Fruit fly (Drosophila melanogaster): ENCODE data around the gene CG14111.

CG14111 gene

DNA sequence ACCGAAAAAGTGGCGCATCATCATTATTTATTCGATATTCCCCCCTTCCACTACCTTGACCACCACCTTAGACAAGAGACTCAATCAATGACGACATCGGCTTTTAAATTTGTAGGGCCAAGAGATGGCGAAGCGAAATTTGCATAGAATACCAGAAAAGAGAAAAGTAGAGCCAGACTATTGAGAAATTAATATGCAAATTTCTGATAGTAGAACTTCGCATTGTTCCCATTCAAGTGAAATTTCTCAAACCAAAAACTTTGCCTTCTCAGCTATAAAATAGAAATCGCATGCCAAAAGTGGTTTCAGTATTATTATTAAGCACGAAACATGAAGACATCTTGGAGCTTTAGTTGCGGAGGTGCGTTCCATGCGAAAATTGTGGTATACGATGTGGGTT is at the start of gene CG14111:
TSS of gene CG14111 (plus strand) at position 301 of the 400 bp plus-strand sequence.
- TF ChIP-seq HLH106 (tag; optimal IDR thresholded peaks at IDR 0.05): no peak
- TF ChIP-seq pan (optimal IDR thresholded peaks at IDR 0.05): no peak
- no peak for TF ChIP-seq br (GFP tag; optimal IDR thresholded peaks at IDR 0.05)
- no peak for TF ChIP-seq CG9705 (GFP tag; optimal IDR thresholded peaks at IDR 0.05)
- no peak for TF ChIP-seq GATAd (GFP tag; optimal IDR thresholded peaks at IDR 0.05)
- TF ChIP-seq Mio (GFP tag; optimal IDR thresholded peaks at IDR 0.05): no peak
- no peak for TF ChIP-seq Vsx2 (GFP tag; optimal IDR thresholded peaks at IDR 0.05; ENCODE audit: partially characterized antibody)
- no peak for TF ChIP-seq CrebA (GFP tag; optimal IDR thresholded peaks at IDR 0.05; ENCODE audit: borderline replicate concordance)
- no peak for TF ChIP-seq foxo (GFP tag; optimal IDR thresholded peaks at IDR 0.05)
- no peak for TF ChIP-seq sage (GFP tag; optimal IDR thresholded peaks at IDR 0.05)
- TF ChIP-seq Hnf4 (GFP tag; optimal IDR thresholded peaks at IDR 0.05): no peak
- no peak for TF ChIP-seq lola (GFP tag; optimal IDR thresholded peaks at IDR 0.05)
- TF ChIP-seq dmrt93B (GFP tag; optimal IDR thresholded peaks at IDR 0.05): no peak
- TF ChIP-seq Dif (GFP tag; optimal IDR thresholded peaks at IDR 0.05; ENCODE audit: partially characterized antibody): no peak
- TF ChIP-seq Sp1 (GFP tag; optimal IDR thresholded peaks at IDR 0.05): no peak
- TF ChIP-seq CG32264 (GFP tag; optimal IDR thresholded peaks at IDR 0.05): no peak
- no peak for TF ChIP-seq Jra (GFP tag; optimal IDR thresholded peaks at IDR 0.05)
- no peak for TF ChIP-seq Dfd (GFP tag; optimal IDR thresholded peaks at IDR 0.05)

DNA sequence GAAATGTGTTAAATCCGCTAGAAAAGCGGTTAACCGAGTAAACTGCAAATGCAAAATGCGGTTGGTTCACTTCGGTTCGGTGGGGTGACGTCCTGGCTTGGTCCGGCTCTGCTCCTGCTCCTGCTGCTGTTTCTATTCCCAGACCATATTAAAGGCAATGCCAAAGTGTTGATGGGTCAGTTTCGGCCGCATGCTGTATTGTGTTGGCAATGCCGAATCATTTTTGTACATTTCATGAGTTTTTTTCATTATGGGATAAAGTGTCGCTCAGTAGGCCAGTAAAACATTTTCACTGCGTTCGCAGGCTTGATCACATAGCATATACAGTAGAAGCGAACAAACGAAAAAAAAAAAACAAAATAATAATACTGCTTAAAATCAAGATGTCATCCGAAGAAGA is 48.9 kb upstream of the CG14111 start, which contains the start of gene CG14113:
TSS of gene CG14113 (plus strand) at position 301 of the 400 bp plus-strand sequence.
- TF ChIP-seq Myc (optimal IDR thresholded peaks at IDR 0.05) (no peak), Dfd (GFP tag; optimal IDR thresholded peaks at IDR 0.05) (no peak), pan (optimal IDR thresholded peaks at IDR 0.05) (no peak), dl (GFP tag; optimal IDR thresholded peaks at IDR 0.05; ENCODE audit: insufficient read depth in 1 of 2, partially characterized antibody in 2 of 2) (no peak), Vsx2 (GFP tag; optimal IDR thresholded peaks at IDR 0.05; ENCODE audit: partially characterized antibody) (no peak), dmrt93B (GFP tag; optimal IDR thresholded peaks at IDR 0.05) (no peak), HLH106 (tag; optimal IDR thresholded peaks at IDR 0.05) (no peak), Dif (GFP tag; optimal IDR thresholded peaks at IDR 0.05; ENCODE audit: partially characterized antibody) (no peak), h (GFP tag; optimal IDR thresholded peaks at IDR 0.05) (no peak), CrebA (GFP tag; optimal IDR thresholded peaks at IDR 0.05; ENCODE audit: borderline replicate concordance) (no peak), GATAd (GFP tag; optimal IDR thresholded peaks at IDR 0.05) (no peak), sage (GFP tag; optimal IDR thresholded peaks at IDR 0.05) (no peak), woc (GFP tag; optimal IDR thresholded peaks at IDR 0.05) (no peak)

DNA sequence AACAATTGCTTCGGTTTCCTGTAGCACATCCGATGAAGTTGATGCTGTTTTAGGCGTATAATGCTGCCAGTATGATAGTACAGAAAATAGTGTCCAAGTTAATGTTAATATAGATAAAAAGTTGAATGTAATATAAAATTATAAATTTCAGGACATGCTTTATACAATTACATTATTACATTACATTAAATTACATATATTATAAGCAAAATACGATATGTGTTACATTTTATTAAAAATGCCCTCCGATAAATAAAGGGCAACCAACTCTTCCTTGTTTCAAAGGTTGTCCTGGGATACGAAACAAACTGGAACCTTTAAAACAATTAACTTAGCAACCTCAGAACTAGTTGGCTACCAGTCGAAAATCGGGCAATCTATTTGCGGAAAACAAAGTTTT is 29.0 kb upstream of the CG14111 start, which contains the start of gene CG17687:
TSS of gene CG17687 (plus strand) at position 301 of the 400 bp plus-strand sequence.
- TF ChIP-seq sv (GFP tag; optimal IDR thresholded peaks at IDR 0.05): no peak
- no peak for TF ChIP-seq sage (GFP tag; optimal IDR thresholded peaks at IDR 0.05)
- TF ChIP-seq OdsH (GFP tag; optimal IDR thresholded peaks at IDR 0.05): no peak
- TF ChIP-seq CG32264 (GFP tag; optimal IDR thresholded peaks at IDR 0.05): no peak

DNA sequence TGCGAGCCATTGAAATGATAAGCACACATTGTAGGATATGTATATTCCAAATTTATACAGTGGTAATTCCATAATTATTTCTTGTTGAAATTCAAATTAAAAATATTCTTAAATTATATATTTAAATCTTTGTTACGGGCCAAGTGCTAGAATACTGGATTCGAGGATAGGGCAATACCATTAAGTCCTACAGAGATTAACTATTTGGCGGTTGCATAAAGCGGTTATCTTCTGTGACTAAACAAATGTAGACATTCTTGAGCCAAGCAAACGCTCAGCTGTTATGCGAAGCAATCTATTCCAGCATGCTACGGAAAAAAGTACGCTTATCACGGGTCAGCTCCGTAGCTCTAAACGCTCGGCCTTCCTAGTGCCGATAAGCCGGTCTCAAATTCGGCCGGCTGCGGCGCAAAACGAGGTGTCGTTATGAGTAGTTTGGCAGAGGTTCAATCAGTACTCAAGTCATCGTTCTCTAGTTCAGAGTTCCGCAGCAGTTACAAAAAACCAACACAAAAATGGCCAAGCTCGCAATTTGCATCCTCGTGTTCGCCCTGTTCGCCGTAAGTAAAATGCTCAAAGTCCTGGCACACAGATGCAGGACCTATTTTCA is 21.6 kb upstream of the CG14111 start, which contains the start of gene Nplp2:
TSS of gene Nplp2 (plus strand) at position 293 of the 610 bp plus-strand sequence.
- TF ChIP-seq tai (GFP tag; optimal IDR thresholded peaks at IDR 0.05): no peak
- no peak for TF ChIP-seq HLH106 (tag; optimal IDR thresholded peaks at IDR 0.05)
- TF ChIP-seq h (GFP tag; optimal IDR thresholded peaks at IDR 0.05): peak; percentile 6
- no peak for TF ChIP-seq CG32264 (GFP tag; optimal IDR thresholded peaks at IDR 0.05)
- TF ChIP-seq brk (GFP tag; optimal IDR thresholded peaks at IDR 0.05): no peak
- TF ChIP-seq rgr (GFP tag; optimal IDR thresholded peaks at IDR 0.05): no peak
- peak in 1 of 2 experiments; percentile 17 for TF ChIP-seq foxo (GFP tag; optimal IDR thresholded peaks at IDR 0.05)

DNA sequence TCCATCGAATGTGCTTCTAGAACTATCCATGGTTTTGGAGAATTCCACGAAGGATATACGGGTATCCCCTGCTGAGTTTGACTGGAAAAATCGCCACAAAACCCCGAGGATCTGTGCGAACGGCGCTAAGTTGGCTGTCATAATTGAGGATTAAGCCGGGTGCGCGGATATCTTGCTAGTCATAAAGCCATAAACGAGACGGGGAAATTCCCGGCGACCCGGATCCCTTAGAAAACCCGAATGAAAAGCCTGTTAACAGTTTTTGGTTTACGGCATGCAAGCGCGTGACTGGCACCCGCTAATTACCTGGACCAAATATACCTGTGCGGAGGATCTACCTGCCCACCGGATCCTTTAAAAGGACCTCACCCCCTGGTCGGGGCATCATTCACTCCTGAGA is 445 bp downstream of the CG14111 start, which contains the start of gene SNCF:
TSS of gene SNCF (plus strand) at position 382 of the 400 bp plus-strand sequence.
- TF ChIP-seq sage (GFP tag; optimal IDR thresholded peaks at IDR 0.05) (no peak), Dif (GFP tag; optimal IDR thresholded peaks at IDR 0.05; ENCODE audit: partially characterized antibody) (no peak), Rel (GFP tag; optimal IDR thresholded peaks at IDR 0.05) (no peak), Rel (tag; optimal IDR thresholded peaks at IDR 0.05) (no peak), tai (GFP tag; optimal IDR thresholded peaks at IDR 0.05) (no peak), Hr78 (GFP tag; optimal IDR thresholded peaks at IDR 0.05) (no peak), Sp1 (GFP tag; optimal IDR thresholded peaks at IDR 0.05) (no peak)
